Fruit fly (Drosophila melanogaster) whole organism, embryonic: ENCODE results near the gene yps.
A peak's percentile ranks its signal among the peaks of the same experiment; 100 is the strongest.

Experiments
- Ada2b ChIP-seq: fragments of 200-800 bp; sonication (Bioruptor generic); IDR thresholded peaks from 2 replicates; pipeline ENCODE4 v1.3.6; 2022; ENCODE audit warnings: missing biosample characterization, missing genetic modification characterization
- B-H1 ChIP-seq: fragments of 200-800 bp; sonication (Bioruptor generic); IDR thresholded peaks from 3 replicates; pipeline ENCODE4 v1.3.6; 2022; ENCODE audit warnings: missing biosample characterization, missing genetic modification characterization
- Bteb2 ChIP-seq: fragments of 200-800 bp; sonication (Bioruptor generic); optimal IDR thresholded peaks from 2 replicates; lab custom pipeline; 2016; ENCODE audit warnings: missing biosample characterization, missing genetic modification characterization
- C15 ChIP-seq: fragments of 200-800 bp; sonication (Bioruptor generic); IDR thresholded peaks from 3 replicates; pipeline ENCODE4 v1.3.6; 2022; ENCODE audit warnings: missing biosample characterization, missing genetic modification characterization
- CG1233 ChIP-seq: fragments of 200-800 bp; sonication (Bioruptor generic); optimal IDR thresholded peaks from 4 replicates; lab custom pipeline; 2018; ENCODE audit warnings: missing biosample characterization, mild to moderate bottlenecking, missing genetic modification characterization
- CG13424 ChIP-seq: fragments of 200-800 bp; sonication (Bioruptor generic); optimal IDR thresholded peaks from 2 replicates; lab custom pipeline; 2019; ENCODE audit warnings: missing biosample characterization, mild to moderate bottlenecking, missing genetic modification characterization, moderate library complexity
- CG13775 ChIP-seq: fragments of 200-800 bp; sonication (Bioruptor generic); optimal IDR thresholded peaks from 3 replicates; lab custom pipeline; 2017; ENCODE audit warnings: missing biosample characterization, mild to moderate bottlenecking, missing genetic modification characterization
- CG14667 ChIP-seq: fragments of 200-800 bp; sonication (Bioruptor generic); IDR thresholded peaks from 2 replicates; pipeline ENCODE4 v1.3.6; 2022; ENCODE audit warnings: missing biosample characterization, missing genetic modification characterization
- CG16813 ChIP-seq: fragments of 200-800 bp; sonication (Bioruptor generic); IDR thresholded peaks from 3 replicates; pipeline ENCODE4 v1.3.6; 2022; ENCODE audit warnings: missing biosample characterization, missing genetic modification characterization; ENCODE audit not compliant: partially characterized antibody
- CG2889 ChIP-seq: fragments of 200-800 bp; sonication (Bioruptor generic); IDR thresholded peaks from 3 replicates; pipeline ENCODE4 v1.3.6; 2022; ENCODE audit warnings: missing biosample characterization, missing genetic modification characterization
- CG3065 ChIP-seq: fragments of 200-800 bp; sonication (Bioruptor generic); optimal IDR thresholded peaks from 2 replicates; lab custom pipeline; 2016; ENCODE audit warnings: missing biosample characterization, missing genetic modification characterization
- CG43689 ChIP-seq: fragments of 200-800 bp; sonication (Bioruptor generic); IDR thresholded peaks from 2 replicates; pipeline ENCODE4 v1.3.6; 2022; ENCODE audit warnings: missing biosample characterization, missing genetic modification characterization
- CG4820 ChIP-seq: fragments of 200-800 bp; sonication (Bioruptor generic); optimal IDR thresholded peaks from 3 replicates; lab custom pipeline; 2016; ENCODE audit warnings: missing biosample characterization, missing genetic modification characterization
- CG6791 ChIP-seq: fragments of 200-800 bp; sonication (Bioruptor generic); IDR thresholded peaks from 3 replicates; pipeline ENCODE4 v1.3.6; 2022; ENCODE audit warnings: missing biosample characterization, missing genetic modification characterization; ENCODE audit not compliant: partially characterized antibody
- CG7745 ChIP-seq: fragments of 200-800 bp; sonication (Bioruptor generic); optimal IDR thresholded peaks from 2 replicates; lab custom pipeline; 2018; ENCODE audit warnings: missing biosample characterization, mild to moderate bottlenecking, missing genetic modification characterization, moderate library complexity
- CG9817 ChIP-seq: fragments of 200-800 bp; sonication (Bioruptor generic); optimal IDR thresholded peaks from 2 replicates; lab custom pipeline; 2018; ENCODE audit warnings: missing biosample characterization, mild to moderate bottlenecking, missing genetic modification characterization, moderate library complexity
- D ChIP-seq, 2 experiments: fragments of 200-800 bp in 1 of 2; fragments of >200 bp in 1 of 2; sonication (Bioruptor generic) in 1 of 2; optimal IDR thresholded peaks; 2 replicates in 1 of 2; 3 replicates in 1 of 2; lab custom pipeline; 2017; ENCODE audit warnings: mild to moderate bottlenecking in 1 of 2, missing biosample characterization in 1 of 2, missing genetic modification characterization in 1 of 2, missing genetic modification reagents in 1 of 2
- Dip2 ChIP-seq: fragments of 200-800 bp; sonication (Bioruptor generic); IDR thresholded peaks from 2 replicates; pipeline ENCODE4 v1.3.6; 2022; ENCODE audit warnings: missing biosample characterization, missing genetic modification characterization
- HLHmδ ChIP-seq: fragments of 200-800 bp; sonication (Bioruptor generic); optimal IDR thresholded peaks from 2 replicates; lab custom pipeline; 2018; ENCODE audit warnings: missing biosample characterization, mild to moderate bottlenecking, missing genetic modification characterization, moderate library complexity
- Lim3 ChIP-seq: fragments of 200-800 bp; sonication (Bioruptor generic); IDR thresholded peaks from 2 replicates; pipeline ENCODE4 v1.3.6; 2022; ENCODE audit warnings: missing biosample characterization, missing genetic modification characterization
- MESR4 ChIP-seq: fragments of 200-800 bp; sonication (Bioruptor generic); optimal IDR thresholded peaks from 2 replicates; lab custom pipeline; 2018; ENCODE audit warnings: missing biosample characterization, mild to moderate bottlenecking, missing genetic modification characterization, moderate library complexity
- MTF-1 ChIP-seq: fragments of 200-800 bp; sonication (Bioruptor generic); optimal IDR thresholded peaks from 2 replicates; lab custom pipeline; 2018; ENCODE audit warnings: missing biosample characterization, mild to moderate bottlenecking, missing genetic modification characterization, borderline replicate concordance
- Mes4 ChIP-seq: fragments of 200-800 bp; sonication (Bioruptor generic); optimal IDR thresholded peaks from 2 replicates; lab custom pipeline; 2016; ENCODE audit warnings: missing biosample characterization, missing genetic modification characterization
- Mrtf ChIP-seq: fragments of 200-800 bp; sonication (Bioruptor generic); IDR thresholded peaks from 3 replicates; pipeline ENCODE4 v1.3.6; 2022; ENCODE audit warnings: missing biosample characterization, missing genetic modification characterization
- Rfx ChIP-seq: fragments of 200-800 bp; sonication (Bioruptor generic); IDR thresholded peaks from 2 replicates; pipeline ENCODE4 v1.3.6; 2022; ENCODE audit warnings: missing biosample characterization, missing genetic modification characterization
- Scr ChIP-seq: fragments of 200-800 bp; sonication (Bioruptor generic); IDR thresholded peaks from 2 replicates; pipeline ENCODE4 v1.3.6; 2022; ENCODE audit warnings: missing biosample characterization, missing genetic modification characterization; ENCODE audit not compliant: partially characterized antibody
- Sry-β ChIP-seq: fragments of 200-800 bp; sonication (Bioruptor generic); optimal IDR thresholded peaks from 2 replicates; lab custom pipeline; 2018; ENCODE audit warnings: missing biosample characterization, mild to moderate bottlenecking, missing genetic modification characterization, moderate library complexity
- Xrp1 ChIP-seq: fragments of 200-800 bp; sonication (Bioruptor generic); IDR thresholded peaks from 2 replicates; pipeline ENCODE4 v1.3.6; 2022; ENCODE audit warnings: missing biosample characterization, missing genetic modification characterization
- ash1 ChIP-seq: fragments of 200-800 bp; sonication (Bioruptor generic); optimal IDR thresholded peaks from 2 replicates; lab custom pipeline; 2018; ENCODE audit warnings: missing biosample characterization, mild to moderate bottlenecking, missing genetic modification characterization
- ato ChIP-seq: fragments of 200-800 bp; sonication (Bioruptor generic); IDR thresholded peaks from 2 replicates; pipeline ENCODE4 v1.3.6; 2022; ENCODE audit warnings: missing biosample characterization, missing genetic modification characterization; ENCODE audit not compliant: partially characterized antibody
- bab2 ChIP-seq: fragments of 200-800 bp; sonication (Bioruptor generic); optimal IDR thresholded peaks from 2 replicates; lab custom pipeline; 2016; ENCODE audit warnings: missing biosample characterization, missing genetic modification characterization
- cad ChIP-seq: fragments of >200 bp; optimal IDR thresholded peaks from 2 replicates; lab custom pipeline; 2017; ENCODE audit warnings: missing biosample characterization, missing genetic modification characterization
- cas ChIP-seq: fragments of 200-800 bp; sonication (Bioruptor generic); IDR thresholded peaks from 2 replicates; pipeline ENCODE4 v1.3.6; 2022; ENCODE audit warnings: missing biosample characterization, missing genetic modification characterization
- ems ChIP-seq: fragments of 200-800 bp; sonication (Bioruptor generic); optimal IDR thresholded peaks from 3 replicates; lab custom pipeline; 2016; ENCODE audit warnings: missing biosample characterization, missing genetic modification characterization
- gce ChIP-seq: fragments of 200-800 bp; sonication (Bioruptor generic); IDR thresholded peaks from 3 replicates; pipeline ENCODE4 v1.3.6; 2022; ENCODE audit warnings: missing biosample characterization, missing genetic modification characterization
- gem ChIP-seq: fragments of 200-800 bp; sonication (Bioruptor generic); optimal IDR thresholded peaks from 2 replicates; lab custom pipeline; 2019; ENCODE audit warnings: missing biosample characterization, mild to moderate bottlenecking, missing genetic modification characterization, moderate library complexity
- gsb ChIP-seq: fragments of 200-800 bp; sonication (Bioruptor generic); IDR thresholded peaks from 2 replicates; pipeline ENCODE4 v1.3.6; 2022; ENCODE audit warnings: missing biosample characterization, missing genetic modification characterization
- kah ChIP-seq: fragments of 200-800 bp; sonication (Bioruptor generic); optimal IDR thresholded peaks from 2 replicates; lab custom pipeline; 2018; ENCODE audit warnings: missing biosample characterization, mild to moderate bottlenecking, missing genetic modification characterization
- lmd ChIP-seq: fragments of 200-800 bp; sonication (Bioruptor generic); IDR thresholded peaks from 2 replicates; pipeline ENCODE4 v1.3.6; 2022; ENCODE audit warnings: missing biosample characterization, missing genetic modification characterization
- oc ChIP-seq: fragments of 200-800 bp; sonication (Bioruptor generic); optimal IDR thresholded peaks from 2 replicates; lab custom pipeline; 2018; ENCODE audit warnings: missing biosample characterization, mild to moderate bottlenecking, missing genetic modification characterization, moderate library complexity
- prd ChIP-seq, 3 experiments: fragments of >200 bp in 2 of 3; fragments of 200-800 bp in 1 of 3; sonication (Bioruptor generic) in 1 of 3; optimal IDR thresholded peaks in 2 of 3; IDR thresholded peaks in 1 of 3; 2 replicates in 2 of 3; 3 replicates in 1 of 3; pipeline versions ENCODE4 v1.3.6 to Lab custom; 2017 to 2022; ENCODE audit warnings: missing biosample characterization in 1 of 3, missing genetic modification characterization in 1 of 3
- rib ChIP-seq: fragments of 200-800 bp; sonication (Bioruptor generic); IDR thresholded peaks from 2 replicates; pipeline ENCODE4 v1.3.6; 2022; ENCODE audit warnings: missing biosample characterization, missing genetic modification characterization
- sc ChIP-seq, 3 experiments: fragments of >200 bp in 2 of 3; fragments of 200-800 bp in 1 of 3; sonication (Bioruptor generic) in 1 of 3; optimal IDR thresholded peaks; 2 replicates in 2 of 3; 3 replicates in 1 of 3; lab custom pipeline; 2017; ENCODE audit warnings: mild to moderate bottlenecking in 1 of 3, missing biosample characterization in 1 of 3, missing genetic modification characterization in 1 of 3, missing genetic modification reagents in 1 of 3
- sens ChIP-seq: fragments of 200-800 bp; sonication (Bioruptor generic); peaks from one replicate; lab custom pipeline; 2016; ENCODE audit warnings: missing biosample characterization, missing genetic modification characterization
- sens-2 ChIP-seq: fragments of 200-800 bp; sonication (Bioruptor generic); IDR thresholded peaks from 2 replicates; pipeline ENCODE4 v1.3.6; 2022; ENCODE audit warnings: missing biosample characterization, missing genetic modification characterization
- slou ChIP-seq: fragments of 200-800 bp; sonication (Bioruptor generic); optimal IDR thresholded peaks from 3 replicates; lab custom pipeline; 2016; ENCODE audit warnings: missing biosample characterization, missing genetic modification characterization
- tll ChIP-seq, 2 experiments: fragments of 200-800 bp in 1 of 2; fragments of >200 bp in 1 of 2; sonication (Bioruptor generic) in 1 of 2; optimal IDR thresholded peaks; 2 replicates each; lab custom pipeline; 2017 to 2019; ENCODE audit warnings: missing biosample characterization in 2 of 2, missing genetic modification characterization in 2 of 2, mild to moderate bottlenecking in 1 of 2, moderate library complexity in 1 of 2

The yps gene

DNA sequence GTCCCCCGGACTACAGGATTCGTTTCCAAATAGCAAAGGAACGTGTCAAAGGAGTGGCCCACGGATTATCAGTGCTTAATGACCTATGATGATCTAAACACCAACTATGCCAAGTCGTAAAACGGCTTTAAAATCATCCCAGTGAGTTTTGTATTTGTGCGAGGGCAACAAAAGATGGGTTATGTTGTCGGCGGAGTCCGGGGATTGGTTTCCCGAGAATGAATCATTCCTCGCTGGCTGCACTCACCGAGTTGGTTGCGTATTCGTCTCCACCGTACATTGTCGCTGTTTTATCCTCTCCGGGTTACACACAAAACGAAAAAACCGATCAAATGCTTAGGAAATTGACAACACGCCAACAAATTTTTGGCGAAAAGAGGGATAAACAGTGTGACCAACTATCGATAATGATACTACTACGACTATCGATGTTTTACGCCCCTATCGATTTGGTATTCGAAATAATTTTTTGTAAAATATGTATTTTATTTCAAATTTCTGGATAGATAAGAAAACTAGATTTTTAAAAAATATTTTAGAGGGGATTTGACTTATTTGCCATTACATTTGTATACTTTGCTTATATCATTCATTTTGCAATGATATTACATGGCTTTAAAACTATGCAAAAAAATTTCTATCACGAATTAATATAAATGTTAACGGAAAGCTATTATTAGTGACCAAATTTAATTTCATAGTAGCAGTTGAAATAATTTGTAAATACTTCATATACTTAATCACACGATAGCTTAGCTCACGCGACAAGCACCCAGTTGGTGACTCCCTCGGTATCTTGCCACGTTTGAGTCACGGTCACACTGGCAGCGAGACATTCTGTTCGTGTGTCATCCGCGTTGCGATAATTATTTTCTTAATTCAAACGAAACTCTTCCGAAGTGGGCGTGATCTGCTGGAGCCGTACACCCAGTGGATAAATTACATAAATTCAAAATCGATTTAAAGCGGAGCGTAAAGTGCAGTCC, 21.1 kb upstream of the yps start, which contains the start of the genes eIF3l and Nrx-IV (continued):
- no peak for TF ChIP-seq sc (optimal IDR thresholded peaks at IDR 0.05; lab: Kevin White, UChicago)
- TF ChIP-seq sc (GFP tag; optimal IDR thresholded peaks at IDR 0.05; lab: Kevin White, UChicago) = no peak
- TF ChIP-seq MESR4 (GFP tag; lab: Kevin White, UChicago) = peak; percentile 83
- TF ChIP-seq sens (GFP tag; lab: Kevin White, UChicago) = peak; percentile 36
- TF ChIP-seq gem (tag; lab: Kevin White, UChicago) = no peak
- no peak for TF ChIP-seq MTF-1 (GFP tag; lab: Kevin White, UChicago)
- TF ChIP-seq CG9817 = no peak
- TF ChIP-seq Dip2 = no peak
- TF ChIP-seq CG6791 (GFP tag; lab: Robert Waterston, UW) = peak; percentile 56
- TF ChIP-seq CG43689 (GFP tag; lab: Robert Waterston, UW) = no peak
- no peak for TF ChIP-seq CG4820 (GFP tag; lab: Kevin White, UChicago)
- no peak for TF ChIP-seq Sry-β (GFP tag; lab: Kevin White, UChicago)
- TF ChIP-seq Mrtf (GFP tag; lab: Robert Waterston, UW) = no peak
- TF ChIP-seq C15 (GFP tag; lab: Robert Waterston, UW) = no peak
- TF ChIP-seq Xrp1 (GFP tag; lab: Robert Waterston, UW) = no peak
- no peak for TF ChIP-seq ash1 (GFP tag; lab: Kevin White, UChicago)
- no peak for TF ChIP-seq rib (GFP tag; lab: Robert Waterston, UW)
- TF ChIP-seq Scr (GFP tag; lab: Robert Waterston, UW) = peak; percentile 80
- TF ChIP-seq Lim3 (GFP tag; lab: Robert Waterston, UW) = no peak
- no peak for TF ChIP-seq slou
- no peak for TF ChIP-seq CG2889 (GFP tag; lab: Robert Waterston, UW)
- TF ChIP-seq kah = peak; percentile 11
- no peak for TF ChIP-seq CG13424
- no peak for TF ChIP-seq cas
- no peak for TF ChIP-seq Ada2b (GFP tag; lab: Robert Waterston, UW)
- TF ChIP-seq lmd = no peak
- TF ChIP-seq HLHmδ (GFP tag; lab: Kevin White, UChicago) = peak; percentile 39
- TF ChIP-seq CG1233 (GFP tag; lab: Kevin White, UChicago) = no peak
- TF ChIP-seq prd (optimal IDR thresholded peaks at IDR 0.05; lab: Kevin White, UChicago) = no peak
- TF ChIP-seq prd (GFP tag; IDR thresholded peaks at IDR 0.05; lab: Robert Waterston, UW) = no peak
- peak; percentile 1 for TF ChIP-seq Bteb2 (GFP tag; lab: Kevin White, UChicago)
- no peak for TF ChIP-seq gce (GFP tag; lab: Robert Waterston, UW)
- no peak for TF ChIP-seq tll (GFP tag; optimal IDR thresholded peaks at IDR 0.05; lab: Kevin White, UChicago)
- no peak for TF ChIP-seq CG13775 (GFP tag; lab: Kevin White, UChicago)
- TF ChIP-seq B-H1 = no peak
- TF ChIP-seq sens-2 (GFP tag; lab: Robert Waterston, UW) = no peak
- no peak for TF ChIP-seq Mes4
- peak; percentile 66; the same call in 2 of the 3 replicates for TF ChIP-seq CG16813
- no peak for TF ChIP-seq cad (GFP tag; lab: Kevin White, UChicago)
- TF ChIP-seq gsb (GFP tag; lab: Robert Waterston, UW) = no peak
- no peak for TF ChIP-seq CG14667 (GFP tag; lab: Robert Waterston, UW)
- no peak for TF ChIP-seq ems
- no peak for TF ChIP-seq D (optimal IDR thresholded peaks at IDR 0.05; lab: Kevin White, UChicago)
- no peak for TF ChIP-seq D (GFP tag; optimal IDR thresholded peaks at IDR 0.05; lab: Kevin White, UChicago)
- TF ChIP-seq bab2 = no peak
- TF ChIP-seq oc = no peak
- TF ChIP-seq Rfx = no peak
- TF ChIP-seq ato (GFP tag; lab: Robert Waterston, UW) = no peak
- TF ChIP-seq CG7745 (tag; lab: Kevin White, UChicago) = no peak
- no peak for TF ChIP-seq CG3065 (GFP tag; lab: Kevin White, UChicago)
